Worm (Caenorhabditis elegans): Measurements from ENCODE around the gene clc-31.
"Not testable (repeated sequence)": the region's sequence is repeated elsewhere in the genome, so short reads cannot be mapped to it uniquely, and the experiment has no call there.

clc-31 gene

DNA sequence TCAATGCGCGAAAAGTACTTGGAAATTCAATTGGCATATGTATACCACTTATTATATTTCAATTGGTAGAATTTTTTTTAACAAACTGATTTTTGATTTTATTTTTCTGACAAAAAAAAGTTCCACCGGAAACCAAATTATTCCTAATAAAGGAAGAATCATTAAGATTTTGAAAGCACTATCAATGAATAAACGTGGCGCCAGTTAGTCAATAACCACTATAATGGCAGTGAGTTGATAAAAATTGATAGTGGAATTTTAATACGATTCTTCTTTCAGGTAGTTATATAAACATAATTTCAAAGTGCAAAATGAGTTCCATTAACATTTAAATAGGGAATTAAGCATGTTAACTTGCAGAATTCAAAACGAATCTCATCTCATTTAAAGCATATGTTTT is 34.7 kb upstream of the clc-31 start, which contains the start of gene col-69:
col-69 (minus strand) TSS at position 101 of the 400 bp plus-strand sequence.
- TF ChIP-seq nhr-28 (tag; optimal IDR thresholded peaks at IDR 0.05): peak; percentile 8
- TF ChIP-seq pqm-1 (tag; optimal IDR thresholded peaks at IDR 0.05): peak; percentile 22
- no peak for TF ChIP-seq ztf-7 (tag; optimal IDR thresholded peaks at IDR 0.05)
- TF ChIP-seq daf-16 (GFP tag; optimal IDR thresholded peaks at IDR 0.05): no peak
- TF ChIP-seq daf-16 (tag; optimal IDR thresholded peaks at IDR 0.05): peak; percentile 13

DNA sequence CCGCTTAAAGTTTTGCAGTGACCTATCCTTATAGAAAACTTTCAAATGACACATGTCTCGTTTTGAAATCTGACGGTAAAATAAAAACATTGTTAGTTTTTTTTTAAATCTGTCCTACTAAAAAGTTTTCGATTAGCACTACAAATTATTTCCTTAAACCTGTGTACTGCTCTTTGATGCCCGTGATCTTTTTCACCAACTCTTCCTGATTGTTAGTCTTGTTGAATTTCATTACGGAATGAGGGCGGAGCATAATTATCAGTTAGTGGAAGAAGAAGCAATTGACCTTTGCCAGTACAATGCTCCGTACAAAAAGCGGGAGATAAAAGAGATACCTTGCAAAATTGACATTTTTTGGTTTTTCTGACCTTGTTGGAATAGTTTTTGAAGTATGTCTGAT is 33.2 kb upstream of the clc-31 start, which contains the start of gene K01A2.4:
K01A2.4 (plus strand) TSS at position 301 of the 400 bp plus-strand sequence.
- TF ChIP-seq unc-62 (GFP tag; optimal IDR thresholded peaks at IDR 0.05 in 1 of 2) (no peak), unc-62 (tag; optimal IDR thresholded peaks at IDR 0.05) (no peak), aha-1 (tag) (peak; percentile 62)

ce11 chrII:312110-312509 is 28.2 kb upstream of the clc-31 start, which contains the start of gene mps-2:
TSS of gene mps-2 (minus strand) at chrII:312210.
- TF ChIP-seq egl-43 (GFP tag; IDR thresholded peaks at IDR 0.05); ZK337.2 (GFP tag; IDR thresholded peaks at IDR 0.05); unc-39 (tag; optimal IDR thresholded peaks at IDR 0.05): not testable (repeated sequence)

DNA sequence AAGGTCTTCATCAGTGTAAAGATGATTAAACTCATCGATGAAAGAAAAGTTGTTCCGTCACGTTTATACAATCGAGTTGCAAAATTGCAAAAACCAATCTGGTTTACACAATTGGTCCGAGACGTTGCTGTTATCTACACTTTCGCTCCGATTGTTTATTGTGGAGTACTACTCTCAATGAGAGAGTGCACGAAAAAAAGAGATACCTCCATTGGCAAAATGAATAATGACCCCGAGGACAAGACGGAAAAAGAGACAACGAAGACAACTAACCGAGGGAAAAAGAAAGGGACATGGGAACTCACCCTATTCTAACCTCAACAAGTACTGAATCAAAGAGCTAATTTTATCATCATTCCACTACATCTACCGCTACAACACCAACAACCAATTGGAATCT is 26.8 kb upstream of the clc-31 start:
- TF ChIP-seq php-3 (GFP tag; IDR thresholded peaks at IDR 0.05) (no peak), egl-43 (GFP tag; IDR thresholded peaks at IDR 0.05) (no peak)

DNA sequence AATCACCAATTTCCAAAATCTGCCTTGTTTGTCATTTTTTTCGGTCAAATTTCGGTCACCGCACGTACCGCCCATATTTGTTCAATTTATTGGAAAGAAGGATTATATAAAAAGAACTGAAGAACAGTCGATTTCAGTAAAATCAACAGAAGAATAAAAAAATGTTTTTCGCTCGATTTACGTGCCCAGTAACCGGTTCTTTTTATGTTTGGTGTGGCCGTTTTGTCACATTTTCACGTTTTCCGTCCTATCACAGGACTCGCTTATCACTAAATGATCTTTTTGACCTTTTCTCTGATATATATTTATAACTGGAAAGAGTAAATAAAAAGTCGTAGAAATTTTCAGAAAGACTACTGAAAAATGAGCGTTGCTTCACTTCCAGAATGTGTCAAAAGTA is 20.9 kb upstream of the clc-31 start, which contains the start of gene far-7:
far-7 (plus strand) TSS at position 331 of the 400 bp plus-strand sequence.
- no peak for TF ChIP-seq mes-2 (tag; optimal IDR thresholded peaks at IDR 0.05; ENCODE audit: poor library complexity, severe bottlenecking)
- TF ChIP-seq hlh-30 (tag; optimal IDR thresholded peaks at IDR 0.05; ENCODE audit: insufficient read depth): peak; percentile 48
- TF ChIP-seq nhr-28 (tag; optimal IDR thresholded peaks at IDR 0.05): peak; percentile 58

DNA sequence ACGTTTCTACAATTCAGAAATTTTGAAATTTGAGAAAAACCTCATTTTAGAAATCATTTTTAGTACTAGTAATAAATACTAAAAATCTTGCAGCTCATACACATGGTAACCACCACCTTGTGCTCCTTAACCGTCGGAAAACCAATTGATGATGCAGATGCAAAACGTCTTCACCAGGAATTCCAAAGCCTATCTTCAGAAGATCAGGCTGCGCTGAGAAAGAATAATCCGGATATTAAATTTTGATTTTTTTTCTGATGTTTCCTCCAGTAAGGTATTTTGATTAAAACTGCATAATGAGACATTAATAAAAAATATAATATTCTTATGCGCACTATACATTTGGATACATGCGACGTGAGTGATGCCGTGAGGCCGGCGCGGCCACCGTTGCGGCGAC is 19.5 kb upstream of the clc-31 start:
- TF ChIP-seq aha-1 (tag) (peak; percentile 51), ceh-62 (tag; optimal IDR thresholded peaks at IDR 0.05) (no peak)

ce11 chrII:321183-321582 is 19.1 kb upstream of the clc-31 start:
- TF ChIP-seq unc-62 (GFP tag; optimal IDR thresholded peaks at IDR 0.05 in 1 of 2) (peak in 1 of 2 experiments; percentile 74), unc-62 (tag; optimal IDR thresholded peaks at IDR 0.05) (no peak), egl-43 (GFP tag; IDR thresholded peaks at IDR 0.05) (no peak), fkh-10 (GFP tag; optimal IDR thresholded peaks at IDR 0.05) (no peak), spr-1 (tag; optimal IDR thresholded peaks at IDR 0.05) (no peak)

- TF ChIP-seq dve-1 (tag; optimal IDR thresholded peaks at IDR 0.05; ENCODE audit: insufficient read depth): no peak
- no peak for TF ChIP-seq F49E8.2 (tag; optimal IDR thresholded peaks at IDR 0.05; ENCODE audit: borderline replicate concordance)
- TF ChIP-seq F37D6.2 (tag; optimal IDR thresholded peaks at IDR 0.05): no peak
- TF ChIP-seq php-3 (GFP tag; IDR thresholded peaks at IDR 0.05): no peak
- no peak for TF ChIP-seq nhr-6 (tag; optimal IDR thresholded peaks at IDR 0.05)
- TF ChIP-seq mxl-2 (GFP tag; conservative IDR thresholded peaks at IDR 0.05): no peak
- TF ChIP-seq nhr-237 (tag; optimal IDR thresholded peaks at IDR 0.05): no peak
- no peak for TF ChIP-seq daf-19 (GFP tag; conservative IDR thresholded peaks at IDR 0.05)
- no peak for TF ChIP-seq aly-2 (tag; optimal IDR thresholded peaks at IDR 0.05)
- TF ChIP-seq nhr-42 (GFP tag; IDR thresholded peaks at IDR 0.05): no peak
- TF ChIP-seq madf-5 (GFP tag; IDR thresholded peaks at IDR 0.05): no peak
- no peak for TF ChIP-seq F26F4.8 (GFP tag; conservative IDR thresholded peaks at IDR 0.05)
- TF ChIP-seq zip-11 (GFP tag; IDR thresholded peaks at IDR 0.05): no peak
- no peak for TF ChIP-seq ama-1 (optimal IDR thresholded peaks at IDR 0.05)
- no peak for TF ChIP-seq F10B5.3 (tag; optimal IDR thresholded peaks at IDR 0.05)
- no peak for TF ChIP-seq madf-9 (GFP tag; conservative IDR thresholded peaks at IDR 0.05)
- TF ChIP-seq nhr-25 (tag; optimal IDR thresholded peaks at IDR 0.05; ENCODE audit: borderline replicate concordance, insufficient read depth): no peak
- TF ChIP-seq ceh-28 (tag; optimal IDR thresholded peaks at IDR 0.05): peak; percentile 11
- peak; percentile 94 for TF ChIP-seq aha-1 (tag)
- peak; percentile 48; the same call in 1 of the 2 replicates for TF ChIP-seq D1046.2 (GFP tag; IDR thresholded peaks at IDR 0.05)
- TF ChIP-seq fos-1 (tag; optimal IDR thresholded peaks at IDR 0.05): no peak
- TF ChIP-seq ztf-7 (tag; optimal IDR thresholded peaks at IDR 0.05): no peak
- no peak for TF ChIP-seq Y75B8A.6 (GFP tag; IDR thresholded peaks at IDR 0.05)
Measured at ce11 chrII:323048-323776, 17.1 kb upstream of the clc-31 start, which contains the start of gene K01A2.10. TSS of gene K01A2.10 (minus strand) at chrII:323098.

Measured in whole organism, L4 larva.